Worm (Caenorhabditis elegans): Measurements from ENCODE around the gene B0281.1.

B0281.1 gene

DNA sequence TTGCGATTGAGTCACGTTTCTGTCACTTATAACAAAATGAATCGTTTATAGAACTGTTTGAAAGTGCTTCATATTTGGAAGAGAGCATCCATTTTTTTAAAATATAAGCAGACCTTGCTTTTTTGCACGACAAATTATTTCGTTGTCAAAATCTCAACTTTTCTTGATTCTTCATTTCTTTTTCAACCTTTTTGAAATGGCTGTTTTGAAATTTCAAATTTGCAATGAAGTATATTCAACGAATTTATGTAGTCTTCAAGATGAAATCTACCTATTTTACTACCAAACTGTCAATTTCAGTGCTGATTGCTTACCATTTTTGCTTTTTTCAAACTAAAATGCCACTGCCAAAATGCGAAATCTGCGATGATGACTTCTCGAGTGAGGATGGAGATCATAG, 6.1 kb upstream of the B0281.1 start, which contains the start of gene B0281.3:
B0281.3 (plus strand) TSS at position 301 of the 400 bp plus-strand sequence.
- TF ChIP-seq vab-7 (GFP tag; IDR thresholded peaks at IDR 0.05) (no peak), attf-4 (tag; optimal IDR thresholded peaks at IDR 0.05) (no peak), lsy-2 (tag; optimal IDR thresholded peaks at IDR 0.05) (no peak), F37D6.2 (tag; optimal IDR thresholded peaks at IDR 0.05) (no peak), dmd-8 (GFP tag; IDR thresholded peaks at IDR 0.05) (no peak), D1046.2 (GFP tag; IDR thresholded peaks at IDR 0.05) (no peak), R02D3.7 (tag; optimal IDR thresholded peaks at IDR 0.05) (no peak)

DNA sequence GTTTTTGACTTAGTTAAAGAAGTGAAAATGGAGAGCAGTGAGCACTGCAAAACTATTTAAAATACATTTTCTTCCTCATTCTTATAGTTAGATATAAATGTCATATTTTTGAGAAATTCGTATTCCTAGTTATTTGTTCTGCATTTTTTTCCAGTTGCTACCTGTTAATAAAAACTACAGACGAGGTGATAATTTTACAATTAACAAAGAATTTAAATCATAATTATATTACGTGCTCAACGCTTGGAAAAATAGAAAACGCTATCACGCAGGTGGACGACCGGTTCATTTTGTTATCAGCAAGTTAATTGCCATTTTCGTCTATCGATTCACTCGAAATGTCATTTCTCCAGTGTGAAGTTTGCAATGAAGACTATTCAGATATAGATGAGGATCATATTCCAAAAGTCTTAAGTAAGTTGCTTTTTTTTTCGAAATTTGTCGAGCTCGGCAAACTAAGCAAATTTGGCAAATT, 5.1 kb downstream of the B0281.1 start, which contains the start of the genes ZK1240.5 and ZK1240.9:
ZK1240.5 (minus strand) TSS at position 51 of the 475 bp plus-strand sequence.
ZK1240.9 (plus strand) TSS at position 307 of the 475 bp plus-strand sequence.
- peak; percentile 26 for TF ChIP-seq nhr-28 (tag; optimal IDR thresholded peaks at IDR 0.05)
- TF ChIP-seq lin-38 (GFP tag; IDR thresholded peaks at IDR 0.05), result no peak
- TF ChIP-seq Y105C5A.15 (GFP tag; IDR thresholded peaks at IDR 0.05), result no peak
- no peak for TF ChIP-seq tag-97 (GFP tag; IDR thresholded peaks at IDR 0.05)
- TF ChIP-seq mxl-2 (GFP tag; conservative IDR thresholded peaks at IDR 0.05), result no peak
- no peak for TF ChIP-seq gei-8 (GFP tag; optimal IDR thresholded peaks at IDR 0.05)
- TF ChIP-seq nhr-76 (tag; optimal IDR thresholded peaks at IDR 0.05), result no peak
- TF ChIP-seq T26A8.4 (GFP tag; IDR thresholded peaks at IDR 0.05), result no peak
- TF ChIP-seq aha-1 (tag), result peak; percentile 22
- TF ChIP-seq ztf-7 (tag; optimal IDR thresholded peaks at IDR 0.05), result no peak
- TF ChIP-seq pqm-1 (tag; optimal IDR thresholded peaks at IDR 0.05), result peak; percentile 76
- TF ChIP-seq egl-43 (GFP tag; IDR thresholded peaks at IDR 0.05), result no peak
- TF ChIP-seq lin-39 (tag; optimal IDR thresholded peaks at IDR 0.05), result no peak
- no peak for TF ChIP-seq T20F7.1 (GFP tag; optimal IDR thresholded peaks at IDR 0.05)
- no peak for TF ChIP-seq F37D6.2 (tag; optimal IDR thresholded peaks at IDR 0.05)
- TF ChIP-seq unc-62 (GFP tag; optimal IDR thresholded peaks at IDR 0.05 in 1 of 2), result peak in 1 of 2 experiments; percentile 72
- TF ChIP-seq unc-62 (tag; optimal IDR thresholded peaks at IDR 0.05), result no peak
- no peak for TF ChIP-seq lim-7 (GFP tag; IDR thresholded peaks at IDR 0.05)
- no peak for TF ChIP-seq ceh-44 (GFP tag; IDR thresholded peaks at IDR 0.05)
- no peak for TF ChIP-seq hlh-11 (tag; optimal IDR thresholded peaks at IDR 0.05)
- no peak for TF ChIP-seq zag-1 (tag; optimal IDR thresholded peaks at IDR 0.05)
- no peak for TF ChIP-seq aly-2 (tag; optimal IDR thresholded peaks at IDR 0.05)
- no peak for TF ChIP-seq daf-19 (GFP tag; conservative IDR thresholded peaks at IDR 0.05)
- 0 out of 2 replicates have a peak, but pooled peaks have one; percentile 14 for TF ChIP-seq dmd-6 (GFP tag; IDR thresholded peaks at IDR 0.05)
- TF ChIP-seq mxl-3 (GFP tag; optimal IDR thresholded peaks at IDR 0.05), result no peak
- peak; percentile 9; the same call in 1 of the 2 replicates for TF ChIP-seq php-3 (GFP tag; IDR thresholded peaks at IDR 0.05)
- no peak for TF ChIP-seq Y75B8A.6 (GFP tag; IDR thresholded peaks at IDR 0.05)

DNA sequence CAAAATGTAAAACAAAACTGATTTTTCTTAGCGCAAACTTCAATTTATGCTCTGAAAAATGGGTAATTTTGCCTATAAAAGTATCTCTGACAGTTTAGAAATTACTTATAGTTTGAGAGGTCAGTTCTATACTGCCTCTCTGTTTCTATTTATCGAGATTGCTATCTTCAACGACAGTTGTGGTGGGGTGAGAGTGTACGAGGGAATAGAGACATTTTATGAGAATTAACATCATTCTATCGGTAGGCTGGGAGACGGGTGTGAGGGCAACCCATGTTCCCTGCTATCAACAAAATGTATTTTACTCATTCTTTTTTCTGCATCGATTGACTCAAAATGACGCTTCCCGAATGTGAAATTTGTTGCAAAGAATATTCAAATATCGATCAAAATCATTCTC, 7.2 kb downstream of the B0281.1 start, which contains the start of gene ZK1240.3:
ZK1240.3 (plus strand) TSS at position 238 of the 400 bp plus-strand sequence.
- TF ChIP-seq dmd-9 (GFP tag; IDR thresholded peaks at IDR 0.05) (no peak), lin-39 (tag; optimal IDR thresholded peaks at IDR 0.05) (no peak), hlh-11 (tag; optimal IDR thresholded peaks at IDR 0.05) (peak; percentile 58), daf-16 (GFP tag; optimal IDR thresholded peaks at IDR 0.05) (no peak), daf-16 (tag; optimal IDR thresholded peaks at IDR 0.05) (peak; percentile 62), php-3 (GFP tag; IDR thresholded peaks at IDR 0.05) (0 out of 2 replicates have a peak, but pooled peaks have one; percentile 48), aha-1 (tag) (peak; percentile 80), nhr-41 (GFP tag; IDR thresholded peaks at IDR 0.05) (peak; percentile 55; the same call in 1 of the 2 replicates), nhr-28 (tag; optimal IDR thresholded peaks at IDR 0.05) (peak; percentile 78), lsy-2 (tag; optimal IDR thresholded peaks at IDR 0.05) (no peak), unc-62 (GFP tag; optimal IDR thresholded peaks at IDR 0.05 in 1 of 2) (peak in 1 of 2 experiments; percentile 37), unc-62 (tag; optimal IDR thresholded peaks at IDR 0.05) (no peak), T20F7.1 (GFP tag; optimal IDR thresholded peaks at IDR 0.05) (peak; percentile 32), mdl-1 (tag; optimal IDR thresholded peaks at IDR 0.05) (no peak), pqm-1 (tag; optimal IDR thresholded peaks at IDR 0.05) (peak; percentile 91), dmd-6 (GFP tag; IDR thresholded peaks at IDR 0.05) (peak; percentile 69), dve-1 (tag; optimal IDR thresholded peaks at IDR 0.05; ENCODE audit: insufficient read depth) (peak; percentile 23)

Measured in whole organism, L4 larva.